Worm (Caenorhabditis elegans) whole organism, L4 larva: ENCODE measurements around the gene F07A11.4.

Experiments
- D1046.2 ChIP-seq: fragments of 200-800 bp; sonication (Bioruptor generic); IDR thresholded peaks from 2 replicates; pipeline ENCODE4 v1.3.6; 2022; ENCODE audit warnings: missing genetic modification characterization, missing compliant biosample characterization
- F26F4.8 ChIP-seq: fragments of 200-800 bp; sonication (Bioruptor generic); conservative IDR thresholded peaks from 2 replicates; pipeline ENCODE4 v1.3.6; 2022; ENCODE audit warnings: missing genetic modification characterization, missing compliant biosample characterization
- F37D6.2 ChIP-seq: sonication (generic microtip); optimal IDR thresholded peaks from 2 replicates; lab custom pipeline; 2016; ENCODE audit warnings: mild to moderate bottlenecking, missing genetic modification characterization, missing compliant biosample characterization
- T20F7.1 ChIP-seq: fragments of 200-800 bp; sonication (Bioruptor generic); optimal IDR thresholded peaks from 2 replicates; lab custom pipeline; 2018; ENCODE audit warnings: mild to moderate bottlenecking, missing genetic modification characterization, missing compliant biosample characterization
- T26A8.4 ChIP-seq: fragments of 200-800 bp; sonication (Bioruptor generic); IDR thresholded peaks from 2 replicates; pipeline ENCODE4 v1.3.6; 2022; ENCODE audit warnings: missing genetic modification characterization, missing compliant biosample characterization
- Y5F2A.4 ChIP-seq: fragments of 200-800 bp; sonication (Bioruptor generic); optimal IDR thresholded peaks from 2 replicates; lab custom pipeline; 2018; ENCODE audit warnings: mild to moderate bottlenecking, missing genetic modification characterization, missing compliant biosample characterization
- aly-2 ChIP-seq: sonication (generic microtip); optimal IDR thresholded peaks from 2 replicates; lab custom pipeline; 2018; ENCODE audit warnings: missing biosample characterization, missing genetic modification characterization
- ama-1 ChIP-seq: fragments of 150-350 bp; optimal IDR thresholded peaks from 2 replicates; lab custom pipeline; 2014; ENCODE audit warnings: inconsistent platforms, mixed read lengths
- arid-1 ChIP-seq: fragments of 200-800 bp; sonication (Bioruptor generic); conservative IDR thresholded peaks from 2 replicates; pipeline ENCODE4 v1.3.6; 2022; ENCODE audit warnings: missing genetic modification reagents, missing genetic modification characterization, missing compliant biosample characterization
- ceh-20 ChIP-seq: fragments of 200-800 bp; sonication (Bioruptor generic); IDR thresholded peaks from 2 replicates; pipeline ENCODE4 v1.3.6; 2022; ENCODE audit warnings: missing genetic modification reagents, missing genetic modification characterization, missing compliant biosample characterization
- ceh-62 ChIP-seq: sonication (generic microtip); optimal IDR thresholded peaks from 2 replicates; lab custom pipeline; 2017; ENCODE audit warnings: missing biosample characterization, missing genetic modification characterization
- cey-2 ChIP-seq: sonication (generic microtip); optimal IDR thresholded peaks from 3 replicates; lab custom pipeline; 2017; ENCODE audit warnings: missing genetic modification characterization, mild to moderate bottlenecking, missing compliant biosample characterization, antibody characterized with exemption, borderline replicate concordance; ENCODE audit not compliant: insufficient read depth
- daf-12 ChIP-seq: fragments of 150-350 bp; optimal IDR thresholded peaks from 2 replicates; lab custom pipeline; 2014; ENCODE audit warnings: missing biosample characterization, missing genetic modification reagents, missing genetic modification characterization
- daf-16 ChIP-seq, 3 experiments: sonication (generic microtip); optimal IDR thresholded peaks; 2 replicates each; lab custom pipeline; 2016 to 2017; ENCODE audit warnings: missing genetic modification characterization in 3 of 3, missing genetic modification reagents in 3 of 3, mild to moderate bottlenecking in 2 of 3, missing compliant biosample characterization in 2 of 3, missing biosample characterization in 1 of 3, moderate library complexity in 1 of 3
- daf-19 ChIP-seq: fragments of 200-800 bp; sonication (Bioruptor generic); conservative IDR thresholded peaks from 2 replicates; pipeline ENCODE4 v1.3.6; 2022; ENCODE audit warnings: missing genetic modification characterization, missing compliant biosample characterization
- dmd-6 ChIP-seq: fragments of 200-800 bp; sonication (Bioruptor generic); IDR thresholded peaks from 2 replicates; pipeline ENCODE4 v1.3.6; 2022; ENCODE audit warnings: missing genetic modification reagents, missing genetic modification characterization, missing compliant biosample characterization
- dmd-8 ChIP-seq: fragments of 200-800 bp; sonication (Bioruptor generic); IDR thresholded peaks from 2 replicates; pipeline ENCODE4 v1.3.6; 2022; ENCODE audit warnings: missing genetic modification characterization, missing compliant biosample characterization
- dve-1 ChIP-seq: sonication (generic microtip); optimal IDR thresholded peaks from 2 replicates; lab custom pipeline; 2017; ENCODE audit warnings: antibody characterized with exemption, mild to moderate bottlenecking, missing genetic modification characterization, missing compliant biosample characterization; ENCODE audit not compliant: insufficient read depth
- egl-27 ChIP-seq: sonication (generic microtip); optimal IDR thresholded peaks from 3 replicates; lab custom pipeline; 2017; ENCODE audit warnings: missing biosample characterization, missing genetic modification reagents, missing genetic modification characterization
- fkh-10 ChIP-seq: fragments of 150-350 bp; optimal IDR thresholded peaks from 2 replicates; lab custom pipeline; 2014; ENCODE audit warnings: missing biosample characterization, missing genetic modification reagents, missing genetic modification characterization
- fos-1 ChIP-seq: fragments of 150-350 bp; optimal IDR thresholded peaks from 2 replicates; lab custom pipeline; 2014; ENCODE audit warnings: missing biosample characterization, missing genetic modification characterization
- hif-1 ChIP-seq, 2 experiments: sonication (generic microtip); optimal IDR thresholded peaks; 2 replicates each; lab custom pipeline; 2016 to 2017; ENCODE audit warnings: missing compliant biosample characterization in 2 of 2, missing genetic modification characterization in 2 of 2, missing genetic modification reagents in 2 of 2, missing genotype in 2 of 2, mild to moderate bottlenecking in 1 of 2
- hlh-11 ChIP-seq: fragments of 200-800 bp; sonication (Bioruptor generic); optimal IDR thresholded peaks from 2 replicates; lab custom pipeline; 2018; ENCODE audit warnings: mild to moderate bottlenecking, missing genetic modification characterization, missing compliant biosample characterization
- hmg-1.1 ChIP-seq: fragments of 200-800 bp; sonication (Bioruptor generic); IDR thresholded peaks from 2 replicates; pipeline ENCODE4 v1.3.6; 2022; ENCODE audit warnings: missing genetic modification reagents, missing genetic modification characterization, missing compliant biosample characterization
- lin-13 ChIP-seq: fragments of 150-350 bp; optimal IDR thresholded peaks from 2 replicates; lab custom pipeline; 2014; ENCODE audit warnings: missing biosample characterization, missing genetic modification reagents, missing genetic modification characterization
- lin-15B ChIP-seq: fragments of 150-350 bp; sonication (generic microtip); optimal IDR thresholded peaks from 3 replicates; lab custom pipeline; 2014; ENCODE audit warnings: missing biosample characterization, missing genetic modification characterization
- lin-38 ChIP-seq: fragments of 200-800 bp; sonication (Bioruptor generic); IDR thresholded peaks from 2 replicates; pipeline ENCODE4 v1.3.6; 2022; ENCODE audit warnings: missing genetic modification reagents, missing genetic modification characterization, missing compliant biosample characterization
- lin-39 ChIP-seq: fragments of 150-350 bp; optimal IDR thresholded peaks from 2 replicates; lab custom pipeline; 2014; ENCODE audit warnings: missing biosample characterization, missing genetic modification reagents, missing genetic modification characterization
- lsy-2 ChIP-seq, 2 experiments: fragments of 150-350 bp in 1 of 2; sonication (generic microtip) in 1 of 2; optimal IDR thresholded peaks; 2 replicates each; lab custom pipeline; 2014 to 2017; ENCODE audit warnings: missing biosample characterization in 2 of 2, missing genetic modification characterization in 2 of 2
- madf-5 ChIP-seq, 2 experiments: fragments of 200-800 bp; sonication (Bioruptor generic); IDR thresholded peaks; 2 replicates each; pipeline ENCODE4 v1.3.6; 2022; ENCODE audit warnings: missing compliant biosample characterization in 2 of 2, missing genetic modification characterization in 2 of 2
- mdt-29 ChIP-seq: fragments of 200-800 bp; sonication (Bioruptor generic); IDR thresholded peaks from 2 replicates; pipeline ENCODE4 v1.3.6; 2022; ENCODE audit warnings: missing genetic modification reagents, missing genetic modification characterization, missing compliant biosample characterization
- mep-1 ChIP-seq: fragments of 150-350 bp; sonication (generic microtip); optimal IDR thresholded peaks from 3 replicates; lab custom pipeline; 2014; ENCODE audit warnings: missing biosample characterization, missing genetic modification characterization
- mxl-2 ChIP-seq: fragments of 200-800 bp; sonication (Bioruptor generic); conservative IDR thresholded peaks from 2 replicates; pipeline ENCODE4 v1.3.6; 2022; ENCODE audit warnings: missing genetic modification reagents, missing genetic modification characterization, missing compliant biosample characterization
- mxl-3 ChIP-seq: fragments of 200-800 bp; sonication (Bioruptor generic); optimal IDR thresholded peaks from 2 replicates; lab custom pipeline; 2018; ENCODE audit warnings: mild to moderate bottlenecking, missing genetic modification characterization, missing compliant biosample characterization
- nhr-10 ChIP-seq: fragments of 150-350 bp; optimal IDR thresholded peaks from 2 replicates; lab custom pipeline; 2014; ENCODE audit warnings: missing biosample characterization, missing genetic modification characterization
- nhr-102 ChIP-seq: sonication (generic microtip); optimal IDR thresholded peaks from 2 replicates; lab custom pipeline; 2016; ENCODE audit warnings: mild to moderate bottlenecking, missing genetic modification characterization, moderate library complexity, missing compliant biosample characterization
- nhr-11 ChIP-seq: fragments of 150-350 bp; optimal IDR thresholded peaks from 2 replicates; lab custom pipeline; 2014; ENCODE audit warnings: missing biosample characterization, missing genetic modification characterization
- nhr-25 ChIP-seq: sonication (generic microtip); optimal IDR thresholded peaks from 2 replicates; lab custom pipeline; 2017; ENCODE audit warnings: missing genetic modification characterization, mild to moderate bottlenecking, missing compliant biosample characterization, antibody characterized with exemption, moderate library complexity, borderline replicate concordance; ENCODE audit not compliant: insufficient read depth
- nhr-28 ChIP-seq: fragments of 150-350 bp; optimal IDR thresholded peaks from 2 replicates; lab custom pipeline; 2014; ENCODE audit warnings: missing biosample characterization, missing genetic modification characterization
- nhr-48 ChIP-seq: sonication (generic microtip); optimal IDR thresholded peaks from 2 replicates; lab custom pipeline; 2016; ENCODE audit warnings: mild to moderate bottlenecking, missing genetic modification characterization, missing compliant biosample characterization
- nhr-6 ChIP-seq: fragments of 150-350 bp; optimal IDR thresholded peaks from 2 replicates; lab custom pipeline; 2014; ENCODE audit warnings: missing biosample characterization, missing genetic modification characterization
- php-3 ChIP-seq: fragments of 200-800 bp; sonication (Bioruptor generic); IDR thresholded peaks from 2 replicates; pipeline ENCODE4 v1.3.6; 2022; ENCODE audit warnings: missing genetic modification reagents, missing genetic modification characterization, missing compliant biosample characterization
- pqm-1 ChIP-seq: sonication (generic microtip); optimal IDR thresholded peaks from 2 replicates; lab custom pipeline; 2017; ENCODE audit warnings: missing biosample characterization, missing genetic modification characterization
- spr-1 ChIP-seq: sonication (generic microtip); optimal IDR thresholded peaks from 2 replicates; lab custom pipeline; 2016; ENCODE audit warnings: mild to moderate bottlenecking, missing genetic modification characterization, missing compliant biosample characterization
- tra-1 ChIP-seq: fragments of 200-800 bp; sonication (Bioruptor generic); IDR thresholded peaks from 2 replicates; pipeline ENCODE4 v1.3.6; 2022; ENCODE audit warnings: missing genetic modification reagents, missing genetic modification characterization, missing compliant biosample characterization
- unc-39 ChIP-seq: sonication (generic microtip); optimal IDR thresholded peaks from 2 replicates; lab custom pipeline; 2017; ENCODE audit warnings: missing biosample characterization, missing genetic modification characterization
- unc-62 ChIP-seq, 3 experiments: fragments of 150-350 bp in 1 of 3; sonication (generic microtip); optimal IDR thresholded peaks in 2 of 3; peaks in 1 of 3; 1 replicate in 1 of 3; 2 replicates in 2 of 3; lab custom pipeline; 2014 to 2017; ENCODE audit warnings: missing biosample characterization in 3 of 3, missing genetic modification characterization in 3 of 3, missing genetic modification reagents in 3 of 3, missing genotype in 1 of 3
- zfp-2 ChIP-seq: sonication (generic microtip); optimal IDR thresholded peaks from 2 replicates; lab custom pipeline; 2016; ENCODE audit warnings: mild to moderate bottlenecking, missing genetic modification characterization, missing compliant biosample characterization
- zfp-3 ChIP-seq: fragments of 200-800 bp; sonication (Bioruptor generic); conservative IDR thresholded peaks from 2 replicates; pipeline ENCODE4 v1.3.6; 2022; ENCODE audit warnings: missing genetic modification reagents, missing genetic modification characterization, missing compliant biosample characterization
- ztf-11 ChIP-seq: fragments of 150-350 bp; optimal IDR thresholded peaks from 2 replicates; lab custom pipeline; 2014; ENCODE audit warnings: missing biosample characterization, missing genetic modification characterization

Gene F07A11.4

DNA sequence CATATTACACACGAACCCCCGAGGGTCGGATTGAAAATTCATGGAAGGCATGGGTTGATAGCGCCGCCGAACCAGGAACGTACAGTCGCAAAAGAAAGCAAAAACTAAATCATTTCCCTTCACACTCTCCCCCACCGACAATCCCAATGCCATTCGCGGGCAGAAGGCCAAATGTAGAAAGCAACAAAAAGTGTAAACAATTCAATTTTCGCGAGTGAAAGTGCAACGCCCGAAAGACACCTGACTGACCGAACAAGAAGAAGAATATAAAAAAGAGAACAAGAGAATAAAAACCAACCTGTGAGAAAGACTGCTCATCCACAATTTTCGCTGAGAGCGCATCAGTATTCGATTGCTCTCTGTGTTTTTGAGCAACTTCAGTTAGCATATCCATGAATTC is 16.9 kb downstream of the F07A11.4 start:
- TF ChIP-seq tra-1 (GFP tag; lab: Robert Waterston, UW) (no peak), daf-16 (GFP tag; optimal IDR thresholded peaks at IDR 0.05; lab: Kevin White, UChicago) (no peak), daf-16 (tag; optimal IDR thresholded peaks at IDR 0.05; lab: Kevin White, UChicago) (peak; percentile 33), T26A8.4 (GFP tag; lab: Robert Waterston, UW) (no peak), F37D6.2 (tag; lab: Kevin White, UChicago) (no peak), ceh-62 (tag; lab: Kevin White, UChicago) (no peak), dmd-8 (no peak), php-3 (GFP tag; lab: Robert Waterston, UW) (no peak), lin-39 (tag; lab: Kevin White, UChicago) (no peak), cey-2 (tag; lab: Kevin White, UChicago) (no peak), mdt-29 (GFP tag; lab: Robert Waterston, UW) (no peak), nhr-102 (tag; lab: Kevin White, UChicago) (no peak), fkh-10 (GFP tag; lab: Kevin White, UChicago) (no peak), unc-62 (GFP tag; optimal IDR thresholded peaks at IDR 0.05 in 1 of 2; lab: Kevin White, UChicago) (peak in 1 of 2 experiments; percentile 13), unc-62 (tag; optimal IDR thresholded peaks at IDR 0.05; lab: Kevin White, UChicago) (no peak), F26F4.8 (no peak), daf-12 (tag; lab: Kevin White, UChicago) (no peak), nhr-6 (tag; lab: Kevin White, UChicago) (no peak), zfp-2 (tag; lab: Kevin White, UChicago) (no peak), aly-2 (tag; lab: Kevin White, UChicago) (peak; percentile 38), hlh-11 (tag; lab: Kevin White, UChicago) (peak; percentile 60), D1046.2 (GFP tag; lab: Robert Waterston, UW) (0 out of 2 replicates have a peak, but pooled peaks have one; percentile 28), zfp-3 (GFP tag; lab: Robert Waterston, UW) (no peak), lsy-2 (tag; optimal IDR thresholded peaks at IDR 0.05; lab: Kevin White, UChicago) (peak in 1 of 2 experiments; percentile 40), nhr-10 (tag; lab: Kevin White, UChicago) (peak; percentile 32), unc-39 (no peak), hmg-1.1 (GFP tag; lab: Robert Waterston, UW) (0 out of 2 replicates have a peak, but pooled peaks have one; percentile 10), nhr-48 (tag; lab: Kevin White, UChicago) (peak; percentile 44), nhr-28 (tag; lab: Kevin White, UChicago) (peak; percentile 67), madf-5 (GFP tag; IDR thresholded peaks at IDR 0.05; lab: Robert Waterston, UW) (no peak), lin-38 (peak; percentile 29; the same call in 1 of the 2 replicates), dve-1 (no peak), ztf-11 (tag; lab: Kevin White, UChicago) (no peak), lin-15B (no peak), Y5F2A.4 (no peak), spr-1 (no peak), ama-1 (peak; percentile 90), hif-1 (tag; optimal IDR thresholded peaks at IDR 0.05; lab: Kevin White, UChicago) (no peak), nhr-25 (tag; lab: Kevin White, UChicago) (peak; percentile 88), daf-19 (no peak), arid-1 (no peak), egl-27 (tag; lab: Kevin White, UChicago) (no peak), dmd-6 (GFP tag; lab: Robert Waterston, UW) (peak; percentile 16; the same call in 1 of the 2 replicates), lin-13 (GFP tag; lab: Kevin White, UChicago) (no peak), mxl-3 (GFP tag; lab: Kevin White, UChicago) (peak; percentile 21), fos-1 (no peak), mxl-2 (GFP tag; lab: Robert Waterston, UW) (no peak), pqm-1 (tag; lab: Kevin White, UChicago) (no peak), T20F7.1 (GFP tag; lab: Kevin White, UChicago) (no peak), nhr-11 (tag; lab: Kevin White, UChicago) (peak; percentile 28), mep-1 (tag; lab: Kevin White, UChicago) (peak; percentile 82), ceh-20 (GFP tag; lab: Robert Waterston, UW) (no peak)
